In genomic region chrII:3126741-3127140, ce11 we compare ENCODE assay signal across 2 worm cellular contexts.
TF ChIP-seq lines count a peak whose summit lies in the region.

ins-31 (plus strand) TSS chrII:3127041.

TF ChIP-seq in whole organism, early embryonic, 17 proteins besides CTCF, POLR2A, EP300 and RAD21:
- 0 out of 2 replicates have a peak, but pooled peaks have one; percentile 32 for TF ChIP-seq pes-1 (GFP tag; IDR thresholded peaks at IDR 0.05; lab: Robert Waterston, UW)

TF ChIP-seq in whole organism, midembryonic, 9 proteins besides CTCF, POLR2A, EP300 and RAD21:
- 0 out of 2 replicates have a peak, but pooled peaks have one; percentile 32 for TF ChIP-seq ztf-23 (GFP tag; IDR thresholded peaks at IDR 0.05; lab: Robert Waterston, UW)
